Fruit fly (Drosophila melanogaster) S2 (cell line): ENCODE measurements around the gene tal-AA.

Experiments
- CG8478 ChIP-seq: fragments of >200 bp; optimal IDR thresholded peaks from 2 replicates; lab custom pipeline; 2018
- CTCF ChIP-seq, 2 experiments: fragments of >200 bp; optimal IDR thresholded peaks; 2 replicates each; lab custom pipeline; 2018

DNA sequence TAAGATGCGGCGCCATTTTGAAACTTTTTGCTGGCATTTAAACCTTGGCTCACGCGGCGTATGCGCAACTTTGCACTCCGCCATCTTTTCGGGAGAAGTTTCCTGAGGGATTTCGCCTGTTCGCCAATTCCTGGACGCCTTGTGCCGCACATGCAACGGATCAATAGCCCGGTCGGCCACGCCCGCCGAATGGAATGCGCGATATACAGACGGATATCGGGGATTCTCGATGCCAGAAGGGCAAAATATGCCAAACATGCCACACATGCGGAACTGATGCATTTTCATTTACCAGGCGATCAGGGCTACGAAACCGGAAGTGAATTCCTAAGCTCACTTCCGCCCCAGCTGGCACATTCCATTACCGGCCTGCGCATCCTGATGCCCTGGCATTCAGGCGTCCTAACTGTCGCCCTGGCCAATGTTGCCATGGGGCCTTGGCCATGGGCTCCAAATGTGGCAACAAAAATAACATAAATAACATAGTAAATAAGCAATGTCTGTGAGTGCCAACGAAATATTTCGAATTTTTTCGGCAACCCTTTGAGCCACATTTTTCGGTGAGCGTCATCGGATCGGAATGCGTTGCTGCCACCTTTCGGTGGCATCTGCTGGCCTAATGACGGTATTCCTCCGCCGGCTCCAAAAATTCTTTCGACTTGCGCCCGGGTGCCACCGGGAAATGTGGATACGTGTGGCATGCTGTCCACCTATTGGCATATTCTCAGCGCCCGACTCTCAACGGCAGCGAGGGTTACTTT lies 10.7 kb upstream of the tal-AA start:
- TF ChIP-seq CTCF (optimal IDR thresholded peaks at IDR 0.05; lab: Kevin White, UChicago) (no peak), CG8478 (lab: Kevin White, UChicago) (no peak)
